Worm (Caenorhabditis elegans) whole organism, L4/young adult: Measurements from ENCODE around the gene best-23.

Source experiments
- W03F9.2 ChIP-seq: fragments of 150-350 bp; optimal IDR thresholded peaks from 2 replicates; lab custom pipeline; 2014; ENCODE audit warnings: missing biosample characterization, missing genetic modification characterization
- dao-5 ChIP-seq: sonication (generic microtip); optimal IDR thresholded peaks from 2 replicates; lab custom pipeline; 2016; ENCODE audit warnings: missing genotype, missing genetic modification characterization, moderate library complexity, missing compliant biosample characterization
- him-1 ChIP-seq: sonication (generic microtip); optimal IDR thresholded peaks from 2 replicates; lab custom pipeline; 2016; ENCODE audit warnings: missing genotype, missing genetic modification reagents, missing genetic modification characterization, missing compliant biosample characterization

Gene best-23

ce11 chrII:7900190-7900672, 7.2 kb downstream of the best-23 start, which contains the start of gene rev-1:
rev-1 (plus strand) TSS chrII:7900622.
- TF ChIP-seq W03F9.2 (tag; lab: Kevin White, UChicago) (no peak), dao-5 (no peak), him-1 (tag; lab: Kevin White, UChicago) (no peak)

- TF ChIP-seq dao-5, result no peak
- no peak for TF ChIP-seq him-1 (tag; lab: Kevin White, UChicago)
- TF ChIP-seq W03F9.2 (tag; lab: Kevin White, UChicago), result no peak
These were observed 12.2 kb downstream of the best-23 start for ce11 chrII:7895190-7895589.

ce11 chrII:7893648-7894047, 13.7 kb downstream of the best-23 start:
- TF ChIP-seq W03F9.2 (tag; lab: Kevin White, UChicago) (no peak), him-1 (tag; lab: Kevin White, UChicago) (no peak), dao-5 (no peak)

- TF ChIP-seq him-1 (tag; lab: Kevin White, UChicago) (no peak), W03F9.2 (tag; lab: Kevin White, UChicago) (no peak), dao-5 (no peak)
These were observed 14.6 kb downstream of the best-23 start, which contains the start of gene ptc-1 for ce11 chrII:7892761-7893272. ptc-1 (plus strand) TSS chrII:7893222.

ce11 chrII:7891869-7892615, 15.3 kb downstream of the best-23 start:
- TF ChIP-seq W03F9.2 (tag; lab: Kevin White, UChicago) (no peak), him-1 (tag; lab: Kevin White, UChicago) (peak; percentile 30), dao-5 (no peak)

ce11 chrII:7889321-7889720, 18.1 kb downstream of the best-23 start:
- TF ChIP-seq W03F9.2 (tag; lab: Kevin White, UChicago), result no peak
- TF ChIP-seq dao-5, result no peak
- no peak for TF ChIP-seq him-1 (tag; lab: Kevin White, UChicago)

ce11 chrII:7888759-7889158, 18.6 kb downstream of the best-23 start:
- TF ChIP-seq W03F9.2 (tag; lab: Kevin White, UChicago), result peak; percentile 16
- TF ChIP-seq dao-5, result no peak
- TF ChIP-seq him-1 (tag; lab: Kevin White, UChicago), result no peak

ce11 chrII:7887295-7887694, 20.1 kb downstream of the best-23 start:
- TF ChIP-seq him-1 (tag; lab: Kevin White, UChicago) (no peak), W03F9.2 (tag; lab: Kevin White, UChicago) (no peak), dao-5 (no peak)

ce11 chrII:7884898-7885297, 22.5 kb downstream of the best-23 start:
- TF ChIP-seq dao-5 (no peak), him-1 (tag; lab: Kevin White, UChicago) (peak; percentile 16), W03F9.2 (tag; lab: Kevin White, UChicago) (no peak)

ce11 chrII:7880373-7880862, 27.0 kb downstream of the best-23 start, which contains the start of gene perm-1:
perm-1 (plus strand) TSS chrII:7880812.
- TF ChIP-seq dao-5 (no peak), W03F9.2 (tag; lab: Kevin White, UChicago) (peak; percentile 73)

- TF ChIP-seq dao-5, result no peak
- no peak for TF ChIP-seq him-1 (tag; lab: Kevin White, UChicago)
- TF ChIP-seq W03F9.2 (tag; lab: Kevin White, UChicago), result no peak
These were observed 28.1 kb downstream of the best-23 start, which contains the start of the genes vha-4 and T01H3.5 for ce11 chrII:7879266-7879718. vha-4 (minus strand) TSS chrII:7879316. T01H3.5 (plus strand) TSS chrII:7879616.

ce11 chrII:7877744-7878468, 29.5 kb downstream of the best-23 start, which contains the start of gene T01H3.2:
T01H3.2 (minus strand) TSS chrII:7877994.
- TF ChIP-seq him-1 (tag; lab: Kevin White, UChicago) (no peak), W03F9.2 (tag; lab: Kevin White, UChicago) (no peak), dao-5 (no peak)

ce11 chrII:7873843-7874372, 33.5 kb downstream of the best-23 start, which contains the start of gene T01H3.3:
T01H3.3 (minus strand) TSS chrII:7873893.
- peak; percentile 20 for TF ChIP-seq W03F9.2 (tag; lab: Kevin White, UChicago)
- TF ChIP-seq him-1 (tag; lab: Kevin White, UChicago), result no peak
